Worm (Caenorhabditis elegans) whole organism, L3 larva: ENCODE measurements around the gene ugt-65.

Source experiments
- R02D3.7 ChIP-seq: fragments of 150-350 bp; optimal IDR thresholded peaks from 2 replicates; lab custom pipeline; 2014; ENCODE audit warnings: missing biosample characterization, missing genetic modification characterization
- ZK546.5 ChIP-seq: sonication (generic microtip); optimal IDR thresholded peaks from 2 replicates; lab custom pipeline; 2017; ENCODE audit warnings: missing biosample characterization, missing genetic modification characterization
- ceh-16 ChIP-seq: sonication (generic microtip); optimal IDR thresholded peaks from 2 replicates; lab custom pipeline; 2017; ENCODE audit warnings: missing biosample characterization, missing genetic modification characterization
- ceh-28 ChIP-seq: fragments of 150-350 bp; optimal IDR thresholded peaks from 2 replicates; lab custom pipeline; 2014; ENCODE audit warnings: missing biosample characterization, missing genetic modification reagents, missing genetic modification characterization
- ceh-82 ChIP-seq: fragments of 150-350 bp; optimal IDR thresholded peaks from 2 replicates; lab custom pipeline; 2014; ENCODE audit warnings: missing biosample characterization, missing genetic modification characterization
- ceh-9 ChIP-seq: sonication (generic microtip); optimal IDR thresholded peaks from 2 replicates; lab custom pipeline; 2018; ENCODE audit warnings: missing biosample characterization, missing genetic modification characterization
- daf-12 ChIP-seq: fragments of 150-350 bp; optimal IDR thresholded peaks from 2 replicates; lab custom pipeline; 2014; ENCODE audit warnings: missing biosample characterization, missing genetic modification reagents, missing genetic modification characterization
- elt-1 ChIP-seq: fragments of 150-350 bp; optimal IDR thresholded peaks from 2 replicates; lab custom pipeline; 2014; ENCODE audit warnings: missing biosample characterization, missing genetic modification characterization
- elt-2 ChIP-seq: sonication (generic microtip); optimal IDR thresholded peaks from 2 replicates; lab custom pipeline; 2016; ENCODE audit warnings: missing genetic modification reagents, mild to moderate bottlenecking, missing genetic modification characterization, missing compliant biosample characterization
- elt-3 ChIP-seq, 3 experiments: fragments of 150-350 bp in 1 of 3; sonication (generic microtip) in 2 of 3; optimal IDR thresholded peaks; 2 replicates in 2 of 3; 4 replicates in 1 of 3; lab custom pipeline; 2014 to 2017; ENCODE audit warnings: missing biosample characterization in 3 of 3, missing genetic modification characterization in 3 of 3
- eor-1 ChIP-seq, 2 experiments: fragments of 150-350 bp; optimal IDR thresholded peaks; 2 replicates each; lab custom pipeline; 2014 to 2018; ENCODE audit warnings: missing biosample characterization in 2 of 2, missing genetic modification characterization in 2 of 2
- fkh-2 ChIP-seq: fragments of 150-350 bp; optimal IDR thresholded peaks from 2 replicates; lab custom pipeline; 2014; ENCODE audit warnings: missing biosample characterization, missing genetic modification reagents, missing genetic modification characterization
- fos-1 ChIP-seq: fragments of 150-350 bp; optimal IDR thresholded peaks from 2 replicates; lab custom pipeline; 2014; ENCODE audit warnings: missing biosample characterization, missing genetic modification characterization
- hmg-11 ChIP-seq: sonication (generic microtip); optimal IDR thresholded peaks from 2 replicates; lab custom pipeline; 2016; ENCODE audit warnings: missing genetic modification characterization, missing compliant biosample characterization
- jun-1 ChIP-seq: fragments of 150-350 bp; optimal IDR thresholded peaks from 2 replicates; lab custom pipeline; 2014; ENCODE audit warnings: missing biosample characterization, missing genetic modification reagents, missing genetic modification characterization
- lin-15B ChIP-seq: fragments of 150-350 bp; optimal IDR thresholded peaks from 2 replicates; lab custom pipeline; 2014; ENCODE audit warnings: missing biosample characterization, missing genetic modification characterization
- lsy-12 ChIP-seq: sonication (generic microtip); optimal IDR thresholded peaks from 2 replicates; lab custom pipeline; 2016; ENCODE audit warnings: mild to moderate bottlenecking, missing genetic modification characterization, missing compliant biosample characterization
- nfya-1 ChIP-seq: sonication (generic microtip); optimal IDR thresholded peaks from 2 replicates; lab custom pipeline; 2017; ENCODE audit warnings: missing genetic modification characterization, mild to moderate bottlenecking, missing compliant biosample characterization, antibody characterized with exemption, moderate library complexity; ENCODE audit not compliant: insufficient read depth
- nhr-11 ChIP-seq: fragments of 150-350 bp; optimal IDR thresholded peaks from 2 replicates; lab custom pipeline; 2014; ENCODE audit warnings: missing biosample characterization, missing genetic modification characterization
- nhr-12 ChIP-seq: fragments of 150-350 bp; optimal IDR thresholded peaks from 2 replicates; lab custom pipeline; 2014; ENCODE audit warnings: missing biosample characterization, missing genetic modification characterization
- nhr-23 ChIP-seq: fragments of 150-350 bp; optimal IDR thresholded peaks from 2 replicates; lab custom pipeline; 2014; ENCODE audit warnings: missing biosample characterization, missing genetic modification reagents, missing genetic modification characterization
- nhr-25 ChIP-seq: sonication (generic microtip); optimal IDR thresholded peaks from 2 replicates; lab custom pipeline; 2017; ENCODE audit warnings: missing biosample characterization, missing genetic modification characterization
- nhr-28 ChIP-seq: fragments of 150-350 bp; optimal IDR thresholded peaks from 2 replicates; lab custom pipeline; 2014; ENCODE audit warnings: missing biosample characterization, missing genetic modification characterization
- nhr-43 ChIP-seq: sonication (generic microtip); optimal IDR thresholded peaks from 2 replicates; lab custom pipeline; 2016; ENCODE audit warnings: mild to moderate bottlenecking, missing genetic modification characterization, missing compliant biosample characterization; ENCODE audit not compliant: poor library complexity, severe bottlenecking
- nhr-67 ChIP-seq: fragments of 150-350 bp; optimal IDR thresholded peaks from 2 replicates; lab custom pipeline; 2014; ENCODE audit warnings: missing biosample characterization, missing genetic modification characterization
- nhr-76 ChIP-seq: fragments of 150-350 bp; sonication (generic microtip); optimal IDR thresholded peaks from 5 replicates; lab custom pipeline; 2014; ENCODE audit warnings: missing biosample characterization, missing genetic modification characterization
- pha-4 ChIP-seq: fragments of 150-350 bp; optimal IDR thresholded peaks from 2 replicates; lab custom pipeline; 2014; ENCODE audit warnings: missing biosample characterization, missing genetic modification reagents, missing genetic modification characterization
- pqm-1 ChIP-seq: fragments of 150-350 bp; optimal IDR thresholded peaks from 2 replicates; lab custom pipeline; 2017; ENCODE audit warnings: missing biosample characterization, missing genetic modification characterization, inconsistent platforms
- skn-1 ChIP-seq: fragments of 150-350 bp; optimal IDR thresholded peaks from 2 replicates; lab custom pipeline; 2014; ENCODE audit warnings: missing biosample characterization, missing genetic modification characterization
- snpc-4 ChIP-seq: fragments of 150-350 bp; optimal IDR thresholded peaks from 2 replicates; lab custom pipeline; 2014; ENCODE audit warnings: missing biosample characterization, missing genetic modification characterization
- tbx-2 ChIP-seq: sonication (generic microtip); optimal IDR thresholded peaks from 2 replicates; lab custom pipeline; 2016; ENCODE audit warnings: mild to moderate bottlenecking, missing genetic modification characterization, missing compliant biosample characterization
- unc-39 ChIP-seq: sonication (generic microtip); optimal IDR thresholded peaks from 4 replicates; lab custom pipeline; 2017; ENCODE audit warnings: missing biosample characterization, missing genetic modification characterization
- unc-62 ChIP-seq: fragments of 150-350 bp; sonication (generic microtip); optimal IDR thresholded peaks from 4 replicates; lab custom pipeline; 2014; ENCODE audit warnings: missing biosample characterization, missing genetic modification reagents, missing genetic modification characterization
- zag-1 ChIP-seq: fragments of 150-350 bp; optimal IDR thresholded peaks from 2 replicates; lab custom pipeline; 2014; ENCODE audit warnings: missing biosample characterization, missing genetic modification characterization
- ztf-11 ChIP-seq: fragments of 150-350 bp; optimal IDR thresholded peaks from 2 replicates; lab custom pipeline; 2014; ENCODE audit warnings: missing biosample characterization, missing genetic modification characterization
- ztf-4 ChIP-seq: fragments of 150-350 bp; optimal IDR thresholded peaks from 2 replicates; lab custom pipeline; 2014; ENCODE audit warnings: missing biosample characterization, missing genetic modification characterization

ugt-65 gene

ce11 chrIV:12396645-12397258 lies 23.7 kb upstream of the ugt-65 start:
- TF ChIP-seq jun-1 (tag; lab: Kevin White, UChicago) (peak; percentile 2), lsy-12 (tag; lab: Kevin White, UChicago) (peak; percentile 10), fkh-2 (tag; lab: Kevin White, UChicago) (no peak), zag-1 (tag; lab: Kevin White, UChicago) (no peak), nfya-1 (peak; percentile 43), nhr-23 (tag; lab: Kevin White, UChicago) (peak; percentile 90), elt-3 (tag; optimal IDR thresholded peaks at IDR 0.05; lab: Kevin White, UChicago) (peak in 1 of 3 experiments; percentile 57), ceh-82 (tag; lab: Kevin White, UChicago) (no peak), nhr-43 (peak; percentile 61), pqm-1 (tag; lab: Kevin White, UChicago) (no peak), nhr-28 (tag; lab: Kevin White, UChicago) (no peak), ZK546.5 (no peak), ceh-28 (peak; percentile 48), unc-62 (GFP tag; lab: Kevin White, UChicago) (peak; percentile 54), nhr-12 (tag; lab: Kevin White, UChicago) (no peak), ztf-4 (no peak), snpc-4 (no peak), nhr-67 (tag; lab: Kevin White, UChicago) (no peak), lin-15B (tag; lab: Kevin White, UChicago) (peak; percentile 2), ceh-16 (tag; lab: Kevin White, UChicago) (no peak), nhr-25 (tag; lab: Kevin White, UChicago) (peak; percentile 96)

- TF ChIP-seq unc-62 (GFP tag; lab: Kevin White, UChicago), result no peak
- no peak for TF ChIP-seq R02D3.7 (tag; lab: Kevin White, UChicago)
- TF ChIP-seq nhr-43, result no peak
- TF ChIP-seq ztf-11, result no peak
- TF ChIP-seq pha-4 (tag; lab: Kevin White, UChicago), result no peak
- TF ChIP-seq zag-1 (tag; lab: Kevin White, UChicago), result no peak
- TF ChIP-seq skn-1 (tag; lab: Kevin White, UChicago), result no peak
- no peak for TF ChIP-seq nhr-11 (tag; lab: Kevin White, UChicago)
Measured at ce11 chrIV:12398437-12398836, 22.0 kb upstream of the ugt-65 start, which contains the start of gene acs-20. TSS of gene acs-20 (minus strand) at chrIV:12398706.

ce11 chrIV:12399983-12400382 lies 20.5 kb upstream of the ugt-65 start:
- TF ChIP-seq pha-4 (tag; lab: Kevin White, UChicago), result no peak
- no peak for TF ChIP-seq fkh-2 (tag; lab: Kevin White, UChicago)
- no peak for TF ChIP-seq nhr-43
- TF ChIP-seq daf-12 (tag; lab: Kevin White, UChicago), result no peak
- no peak for TF ChIP-seq hmg-11 (tag; lab: Kevin White, UChicago)
- no peak for TF ChIP-seq unc-62 (GFP tag; lab: Kevin White, UChicago)
- TF ChIP-seq ZK546.5, result no peak
- no peak for TF ChIP-seq skn-1 (tag; lab: Kevin White, UChicago)
- TF ChIP-seq nhr-76 (tag; lab: Kevin White, UChicago), result no peak
- no peak for TF ChIP-seq lin-15B (tag; lab: Kevin White, UChicago)
- no peak for TF ChIP-seq ztf-4
- no peak for TF ChIP-seq snpc-4
- no peak for TF ChIP-seq R02D3.7 (tag; lab: Kevin White, UChicago)
- no peak for TF ChIP-seq ceh-82 (tag; lab: Kevin White, UChicago)
- peak; percentile 44 for TF ChIP-seq nhr-25 (tag; lab: Kevin White, UChicago)
- no peak for TF ChIP-seq nfya-1
- TF ChIP-seq ceh-9, result no peak
- TF ChIP-seq eor-1 (tag; optimal IDR thresholded peaks at IDR 0.05; lab: Kevin White, UChicago), result no peak
- TF ChIP-seq elt-2 (tag; lab: Kevin White, UChicago), result peak; percentile 85
- TF ChIP-seq elt-3 (tag; optimal IDR thresholded peaks at IDR 0.05; lab: Kevin White, UChicago), result peak in 1 of 3 experiments; percentile 83
- TF ChIP-seq ztf-11, result no peak
- TF ChIP-seq tbx-2 (tag; lab: Kevin White, UChicago), result no peak
- no peak for TF ChIP-seq elt-1
- peak; percentile 19 for TF ChIP-seq pqm-1 (tag; lab: Kevin White, UChicago)
- TF ChIP-seq ceh-28, result no peak
- no peak for TF ChIP-seq jun-1 (tag; lab: Kevin White, UChicago)
- TF ChIP-seq fos-1 (tag; lab: Kevin White, UChicago), result no peak
- no peak for TF ChIP-seq nhr-23 (tag; lab: Kevin White, UChicago)
- TF ChIP-seq unc-39, result no peak
